ENCODE assay signal across 1 fruit fly cellular context in genomic region chr2L:8855482-8855881, dm6.
A peak's percentile ranks its signal among the peaks of the same experiment; 100 is the strongest.
TF ChIP-seq lines count a peak whose summit lies in the region.

No protein-coding gene starts in this region.

TF ChIP-seq in whole organism, prepupa, 60 proteins besides CTCF, POLR2A, EP300 and RAD21 (continued from another document):
- TF ChIP-seq lz (GFP tag; optimal IDR thresholded peaks at IDR 0.05; lab: Kevin White, UChicago) (peak; percentile 28), esn (GFP tag; optimal IDR thresholded peaks at IDR 0.05; lab: Kevin White, UChicago) (peak; percentile 19), eg (GFP tag; IDR thresholded peaks at IDR 0.05; lab: Robert Waterston, UW) (no peak), vri (GFP tag; optimal IDR thresholded peaks at IDR 0.05; lab: Kevin White, UChicago) (no peak), CG32006 (GFP tag; optimal IDR thresholded peaks at IDR 0.05; lab: Kevin White, UChicago) (no peak), CG6808 (GFP tag; optimal IDR thresholded peaks at IDR 0.05; lab: Kevin White, UChicago) (peak; percentile 60), CG8319 (GFP tag; optimal IDR thresholded peaks at IDR 0.05; lab: Kevin White, UChicago) (no peak), Eip93F (GFP tag; optimal IDR thresholded peaks at IDR 0.05; lab: Kevin White, UChicago) (no peak), CG31627 (GFP tag; optimal IDR thresholded peaks at IDR 0.05; lab: Kevin White, UChicago) (no peak), Ets21C (GFP tag; optimal IDR thresholded peaks at IDR 0.05; lab: Kevin White, UChicago) (no peak), Lpt (GFP tag; optimal IDR thresholded peaks at IDR 0.05; lab: Kevin White, UChicago) (no peak), Smox (GFP tag; optimal IDR thresholded peaks at IDR 0.05; lab: Kevin White, UChicago) (peak; percentile 19), Gug (GFP tag; IDR thresholded peaks at IDR 0.05; lab: Robert Waterston, UW) (no peak), pdm3 (GFP tag; optimal IDR thresholded peaks at IDR 0.05; lab: Kevin White, UChicago) (no peak), CG6792 (GFP tag; optimal IDR thresholded peaks at IDR 0.05; lab: Kevin White, UChicago) (no peak), svp (GFP tag; lab: Kevin White, UChicago) (peak; percentile 86), dac (GFP tag; optimal IDR thresholded peaks at IDR 0.05; lab: Kevin White, UChicago) (no peak), CG10669 (GFP tag; optimal IDR thresholded peaks at IDR 0.05; lab: Kevin White, UChicago) (peak; percentile 62), Sox14 (GFP tag; optimal IDR thresholded peaks at IDR 0.05; lab: Kevin White, UChicago) (peak; percentile 56), CG9139 (GFP tag; optimal IDR thresholded peaks at IDR 0.05; lab: Kevin White, UChicago) (peak; percentile 6), Ets96B (tag; optimal IDR thresholded peaks at IDR 0.05; lab: Kevin White, UChicago) (peak; percentile 73), CG6854 (GFP tag; optimal IDR thresholded peaks at IDR 0.05; lab: Kevin White, UChicago) (no peak), Blimp-1 (GFP tag; optimal IDR thresholded peaks at IDR 0.05; lab: Kevin White, UChicago) (no peak), spab (GFP tag; optimal IDR thresholded peaks at IDR 0.05; lab: Kevin White, UChicago) (peak; percentile 52), fd85E (GFP tag; optimal IDR thresholded peaks at IDR 0.05; lab: Kevin White, UChicago) (no peak), salr (GFP tag; optimal IDR thresholded peaks at IDR 0.05; lab: Kevin White, UChicago) (peak in 1 of 2 experiments; percentile 21), Met (GFP tag; optimal IDR thresholded peaks at IDR 0.05; lab: Kevin White, UChicago) (peak; percentile 68), Eip75B (GFP tag; optimal IDR thresholded peaks at IDR 0.05; lab: Kevin White, UChicago) (peak; percentile 52), CG16779 (tag; optimal IDR thresholded peaks at IDR 0.05; lab: Kevin White, UChicago) (no peak), CG10631 (GFP tag; optimal IDR thresholded peaks at IDR 0.05; lab: Kevin White, UChicago) (peak; percentile 40), CG6276 (GFP tag; optimal IDR thresholded peaks at IDR 0.05; lab: Kevin White, UChicago) (no peak)
